Fruit fly (Drosophila melanogaster) whole organism, embryonic: Measurements from ENCODE around the gene Gr63a.

Experiments
- ATbp ChIP-seq: fragments of 200-800 bp; sonication (Bioruptor generic); optimal IDR thresholded peaks from 2 replicates; lab custom pipeline; 2017; ENCODE audit warnings: missing biosample characterization, mild to moderate bottlenecking, missing genetic modification characterization, missing genetic modification reagents
- Atf3 ChIP-seq: fragments of 200-800 bp; sonication (Bioruptor generic); optimal IDR thresholded peaks from 3 replicates; lab custom pipeline; 2016; ENCODE audit warnings: missing biosample characterization, missing genetic modification characterization
- BEAF-32 ChIP-seq: fragments of 200-800 bp; sonication (Bioruptor generic); optimal IDR thresholded peaks from 3 replicates; lab custom pipeline; 2017; ENCODE audit warnings: missing biosample characterization, missing genetic modification characterization, mild to moderate bottlenecking, moderate library complexity, missing genetic modification reagents
- Bdp1 ChIP-seq: fragments of 200-800 bp; sonication (Bioruptor generic); optimal IDR thresholded peaks from 3 replicates; lab custom pipeline; 2016; ENCODE audit warnings: missing biosample characterization, missing genetic modification characterization
- CG10267 ChIP-seq: fragments of 200-800 bp; sonication (Bioruptor generic); optimal IDR thresholded peaks from 2 replicates; lab custom pipeline; 2018; ENCODE audit warnings: missing biosample characterization, mild to moderate bottlenecking, missing genetic modification characterization, moderate library complexity
- CG11247 ChIP-seq: fragments of 200-800 bp; sonication (Bioruptor generic); IDR thresholded peaks from 2 replicates; pipeline ENCODE4 v1.3.6; 2022; ENCODE audit warnings: missing biosample characterization, missing genetic modification characterization
- CG12659 ChIP-seq: fragments of 200-800 bp; sonication (Bioruptor generic); optimal IDR thresholded peaks from 3 replicates; lab custom pipeline; 2017; ENCODE audit warnings: mild to moderate bottlenecking, missing biosample characterization, missing genetic modification reagents, missing genetic modification characterization
- CG17186 ChIP-seq: fragments of 200-800 bp; sonication (Bioruptor generic); optimal IDR thresholded peaks from 3 replicates; lab custom pipeline; 2017; ENCODE audit warnings: missing biosample characterization, missing genetic modification reagents, missing genetic modification characterization
- CG17912 ChIP-seq: fragments of 200-800 bp; sonication (Bioruptor generic); optimal IDR thresholded peaks from 2 replicates; lab custom pipeline; 2018; ENCODE audit warnings: missing biosample characterization, mild to moderate bottlenecking, missing genetic modification characterization
- CG1832 ChIP-seq: fragments of 200-800 bp; sonication (Bioruptor generic); optimal IDR thresholded peaks from 2 replicates; lab custom pipeline; 2017; ENCODE audit warnings: missing biosample characterization, mild to moderate bottlenecking, missing genetic modification characterization, inconsistent platforms
- CG2199 ChIP-seq: fragments of 200-800 bp; sonication (Bioruptor generic); IDR thresholded peaks from 3 replicates; pipeline ENCODE4 v1.3.6; 2022; ENCODE audit warnings: missing biosample characterization, missing genetic modification characterization
- CG2889 ChIP-seq: fragments of 200-800 bp; sonication (Bioruptor generic); IDR thresholded peaks from 3 replicates; pipeline ENCODE4 v1.3.6; 2022; ENCODE audit warnings: missing biosample characterization, missing genetic modification characterization
- CG3163 ChIP-seq: fragments of 200-800 bp; sonication (Bioruptor generic); optimal IDR thresholded peaks from 3 replicates; lab custom pipeline; 2016; ENCODE audit warnings: missing biosample characterization, missing genetic modification characterization
- CG3281 ChIP-seq: fragments of 200-800 bp; sonication (Bioruptor generic); optimal IDR thresholded peaks from 3 replicates; lab custom pipeline; 2017; ENCODE audit warnings: missing biosample characterization, mild to moderate bottlenecking, missing genetic modification characterization
- CG33213 ChIP-seq: fragments of 200-800 bp; sonication (Bioruptor generic); optimal IDR thresholded peaks from 3 replicates; lab custom pipeline; 2016; ENCODE audit warnings: missing biosample characterization, missing genetic modification characterization
- CG4617 ChIP-seq: fragments of 200-800 bp; sonication (Bioruptor generic); optimal IDR thresholded peaks from 3 replicates; lab custom pipeline; 2016; ENCODE audit warnings: missing biosample characterization, missing genetic modification characterization, borderline replicate concordance
- CG6765 ChIP-seq: fragments of 200-800 bp; sonication (Bioruptor generic); optimal IDR thresholded peaks from 3 replicates; lab custom pipeline; 2017; ENCODE audit warnings: missing biosample characterization, mild to moderate bottlenecking, missing genetic modification characterization
- CG6813 ChIP-seq: fragments of 200-800 bp; sonication (Bioruptor generic); optimal IDR thresholded peaks from 2 replicates; lab custom pipeline; 2017; ENCODE audit warnings: missing biosample characterization, missing genetic modification characterization, mild to moderate bottlenecking, moderate library complexity, missing genetic modification reagents
- CG9797 ChIP-seq: fragments of 200-800 bp; sonication (Bioruptor generic); optimal IDR thresholded peaks from 3 replicates; lab custom pipeline; 2018; ENCODE audit warnings: missing biosample characterization, mild to moderate bottlenecking, missing genetic modification characterization
- CHES-1-like ChIP-seq: fragments of 200-800 bp; sonication (Bioruptor generic); optimal IDR thresholded peaks from 2 replicates; lab custom pipeline; 2016; ENCODE audit warnings: missing biosample characterization, missing genetic modification characterization
- CTCF ChIP-seq: fragments of 200-800 bp; sonication (Bioruptor generic); optimal IDR thresholded peaks from 2 replicates; lab custom pipeline; 2017; ENCODE audit warnings: missing biosample characterization, mild to moderate bottlenecking, missing genetic modification characterization, moderate library complexity
- Dbx ChIP-seq: fragments of 200-800 bp; sonication (Bioruptor generic); IDR thresholded peaks from 3 replicates; pipeline ENCODE4 v1.3.6; 2022; ENCODE audit warnings: missing biosample characterization, missing genetic modification characterization
- Dref ChIP-seq: fragments of 200-800 bp; sonication (Bioruptor generic); IDR thresholded peaks from 2 replicates; pipeline ENCODE4 v1.3.6; 2022; ENCODE audit warnings: missing biosample characterization, missing genetic modification characterization
- ERR ChIP-seq: fragments of 200-800 bp; sonication (Bioruptor generic); optimal IDR thresholded peaks from 2 replicates; lab custom pipeline; 2016; ENCODE audit warnings: missing biosample characterization, missing genetic modification characterization
- Ets97D ChIP-seq: fragments of 200-800 bp; sonication (Bioruptor generic); optimal IDR thresholded peaks from 3 replicates; lab custom pipeline; 2016; ENCODE audit warnings: missing biosample characterization, missing genetic modification characterization
- HmgZ ChIP-seq: fragments of 200-800 bp; sonication (Bioruptor generic); optimal IDR thresholded peaks from 2 replicates; lab custom pipeline; 2018; ENCODE audit warnings: missing biosample characterization, mild to moderate bottlenecking, missing genetic modification characterization
- MBD-R2 ChIP-seq: fragments of 200-800 bp; sonication (Bioruptor generic); IDR thresholded peaks from 2 replicates; pipeline ENCODE4 v1.3.6; 2022; ENCODE audit warnings: missing biosample characterization, missing genetic modification characterization
- NC2β ChIP-seq: fragments of 200-800 bp; sonication (Bioruptor generic); optimal IDR thresholded peaks from 2 replicates; lab custom pipeline; 2016; ENCODE audit warnings: missing biosample characterization, missing genetic modification characterization
- Nf-YB ChIP-seq: fragments of 200-800 bp; sonication (Bioruptor generic); optimal IDR thresholded peaks from 3 replicates; lab custom pipeline; 2019; ENCODE audit warnings: missing biosample characterization, mild to moderate bottlenecking, missing genetic modification characterization, moderate library complexity
- Pdp1 ChIP-seq, 2 experiments: fragments of 200-800 bp; sonication (Bioruptor generic); optimal IDR thresholded peaks; 3 replicates each; lab custom pipeline; 2016; ENCODE audit warnings: missing biosample characterization in 2 of 2, missing genetic modification characterization in 2 of 2, mild to moderate bottlenecking in 1 of 2, moderate library complexity in 1 of 2
- Ptx1 ChIP-seq: fragments of 200-800 bp; sonication (Bioruptor generic); IDR thresholded peaks from 2 replicates; pipeline ENCODE4 v1.3.6; 2022; ENCODE audit warnings: missing biosample characterization, missing genetic modification characterization
- Ravus ChIP-seq: fragments of 200-800 bp; sonication (Bioruptor generic); IDR thresholded peaks from 2 replicates; pipeline ENCODE4 v1.3.6; 2022; ENCODE audit warnings: missing biosample characterization, missing genetic modification characterization
- Scr ChIP-seq: fragments of 200-800 bp; sonication (Bioruptor generic); IDR thresholded peaks from 2 replicates; pipeline ENCODE4 v1.3.6; 2022; ENCODE audit warnings: missing biosample characterization, missing genetic modification characterization; ENCODE audit not compliant: partially characterized antibody
- TFAM ChIP-seq: fragments of 200-800 bp; sonication (Bioruptor generic); optimal IDR thresholded peaks from 2 replicates; lab custom pipeline; 2017; ENCODE audit warnings: missing biosample characterization, missing genetic modification characterization, inconsistent platforms
- amos ChIP-seq: fragments of 200-800 bp; sonication (Bioruptor generic); IDR thresholded peaks from 2 replicates; pipeline ENCODE4 v1.3.6; 2022; ENCODE audit warnings: missing biosample characterization, missing genetic modification characterization; ENCODE audit not compliant: partially characterized antibody
- caup ChIP-seq: fragments of 200-800 bp; sonication (Bioruptor generic); optimal IDR thresholded peaks from 3 replicates; lab custom pipeline; 2017; ENCODE audit warnings: missing biosample characterization, mild to moderate bottlenecking, missing genetic modification characterization, moderate library complexity; ENCODE audit not compliant: severe bottlenecking
- cg ChIP-seq: fragments of 200-800 bp; sonication (Bioruptor generic); optimal IDR thresholded peaks from 3 replicates; lab custom pipeline; 2019; ENCODE audit warnings: missing biosample characterization, mild to moderate bottlenecking, missing genetic modification characterization, moderate library complexity
- en ChIP-seq: fragments of 200-800 bp; sonication (Bioruptor generic); optimal IDR thresholded peaks from 2 replicates; lab custom pipeline; 2016; ENCODE audit warnings: missing biosample characterization, missing genetic modification characterization
- gem ChIP-seq: fragments of 200-800 bp; sonication (Bioruptor generic); optimal IDR thresholded peaks from 2 replicates; lab custom pipeline; 2019; ENCODE audit warnings: missing biosample characterization, mild to moderate bottlenecking, missing genetic modification characterization, moderate library complexity
- grau ChIP-seq: fragments of 200-800 bp; optimal IDR thresholded peaks from 3 replicates; lab custom pipeline; 2019; ENCODE audit warnings: missing biosample characterization, mild to moderate bottlenecking, missing genetic modification characterization, moderate library complexity
- gro ChIP-seq: fragments of 200-800 bp; sonication (Bioruptor generic); optimal IDR thresholded peaks from 2 replicates; lab custom pipeline; 2016; ENCODE audit warnings: missing biosample characterization, missing genetic modification characterization
- hb ChIP-seq: fragments of 200-800 bp; sonication (Bioruptor generic); IDR thresholded peaks from 3 replicates; pipeline ENCODE4 v1.3.6; 2022; ENCODE audit warnings: missing biosample characterization, missing genetic modification characterization; ENCODE audit not compliant: partially characterized antibody
- her ChIP-seq: fragments of 200-800 bp; sonication (Bioruptor generic); optimal IDR thresholded peaks from 2 replicates; lab custom pipeline; 2016; ENCODE audit warnings: missing biosample characterization, missing genetic modification characterization
- hkb ChIP-seq, 2 experiments: fragments of 200-800 bp in 1 of 2; fragments of >200 bp in 1 of 2; sonication (Bioruptor generic) in 1 of 2; IDR thresholded peaks in 1 of 2; optimal IDR thresholded peaks in 1 of 2; 2 replicates each; pipeline versions ENCODE4 v1.3.6 to Lab custom; 2017 to 2022; ENCODE audit warnings: missing biosample characterization in 1 of 2, missing genetic modification characterization in 1 of 2
- jigr1 ChIP-seq: fragments of 200-800 bp; sonication (Bioruptor generic); IDR thresholded peaks from 3 replicates; pipeline ENCODE4 v1.3.6; 2022; ENCODE audit warnings: missing biosample characterization, missing genetic modification characterization
- ken ChIP-seq: fragments of 200-800 bp; sonication (Bioruptor generic); IDR thresholded peaks from 3 replicates; pipeline ENCODE4 v1.3.6; 2022; ENCODE audit warnings: missing biosample characterization, missing genetic modification characterization
- mirr ChIP-seq: fragments of 200-800 bp; sonication (Bioruptor generic); optimal IDR thresholded peaks from 3 replicates; lab custom pipeline; 2018; ENCODE audit warnings: missing biosample characterization, mild to moderate bottlenecking, missing genetic modification characterization
- sob ChIP-seq: fragments of 200-800 bp; sonication (Bioruptor generic); IDR thresholded peaks from 2 replicates; pipeline ENCODE4 v1.3.6; 2022; ENCODE audit warnings: missing biosample characterization, missing genetic modification characterization
- tll ChIP-seq, 2 experiments: fragments of 200-800 bp in 1 of 2; fragments of >200 bp in 1 of 2; sonication (Bioruptor generic) in 1 of 2; optimal IDR thresholded peaks; 2 replicates each; lab custom pipeline; 2017 to 2019; ENCODE audit warnings: missing biosample characterization in 2 of 2, missing genetic modification characterization in 2 of 2, mild to moderate bottlenecking in 1 of 2, moderate library complexity in 1 of 2
- zfh1 ChIP-seq: fragments of 200-800 bp; sonication (Bioruptor generic); IDR thresholded peaks from 3 replicates; pipeline ENCODE4 v1.3.6; 2022; ENCODE audit warnings: missing biosample characterization, missing genetic modification characterization

Gene Gr63a

DNA sequence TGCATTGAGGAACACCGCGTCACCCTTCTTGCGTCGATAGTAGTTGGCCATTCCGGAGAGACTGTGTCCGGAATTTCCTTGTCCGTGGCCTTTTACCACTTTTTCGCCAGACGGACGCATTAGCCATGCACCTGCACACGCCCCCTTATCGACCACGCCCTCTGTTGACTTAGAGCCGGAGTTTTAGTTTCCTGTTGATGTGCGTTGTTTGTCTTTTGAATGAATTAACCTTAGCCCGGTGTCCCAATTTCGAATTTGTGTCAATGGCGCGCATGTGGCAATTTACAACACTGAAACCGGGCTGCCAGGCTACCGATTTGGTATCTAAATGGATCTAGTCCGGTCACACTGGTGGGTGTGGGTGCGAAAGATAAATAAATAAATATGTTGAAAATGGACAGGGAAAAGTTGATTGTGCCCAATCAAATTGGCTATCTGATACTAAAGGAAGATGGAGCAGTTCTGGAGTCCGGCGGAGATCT, at the start of gene Gr63a, which contains the start of gene Lamtor4 (continued):
- TF ChIP-seq CG6813 (GFP tag; lab: Kevin White, UChicago) (no peak), HmgZ (peak; percentile 64), Ets97D (peak; percentile 73), MBD-R2 (GFP tag; lab: Robert Waterston, UW) (peak; percentile 81), CG2199 (GFP tag; lab: Robert Waterston, UW) (peak; percentile 98), CG17186 (GFP tag; lab: Kevin White, UChicago) (peak; percentile 43), Atf3 (GFP tag; lab: Kevin White, UChicago) (no peak), amos (GFP tag; lab: Robert Waterston, UW) (no peak), CG2889 (GFP tag; lab: Robert Waterston, UW) (no peak), sob (peak; percentile 24; the same call in 1 of the 2 replicates), CG33213 (GFP tag; lab: Kevin White, UChicago) (peak; percentile 61), CG10267 (tag; lab: Kevin White, UChicago) (peak; percentile 96), BEAF-32 (peak; percentile 41), Pdp1 (GFP tag; optimal IDR thresholded peaks at IDR 0.05; lab: Kevin White, UChicago) (peak in 1 of 2 experiments; percentile 22), mirr (peak; percentile 6), CG4617 (peak; percentile 84), Dbx (GFP tag; lab: Robert Waterston, UW) (0 out of 3 replicates have a peak, but pooled peaks have one; percentile 15), Scr (no peak), CG3281 (peak; percentile 10), jigr1 (GFP tag; lab: Robert Waterston, UW) (no peak), gro (GFP tag; lab: Kevin White, UChicago) (peak; percentile 27), tll (GFP tag; optimal IDR thresholded peaks at IDR 0.05; lab: Kevin White, UChicago) (no peak), CG3163 (GFP tag; lab: Kevin White, UChicago) (no peak), gem (no peak), ken (GFP tag; lab: Robert Waterston, UW) (no peak), zfh1 (GFP tag; lab: Robert Waterston, UW) (0 out of 3 replicates have a peak, but pooled peaks have one; percentile 20), hb (GFP tag; lab: Robert Waterston, UW) (no peak), cg (GFP tag; lab: Kevin White, UChicago) (no peak), Bdp1 (GFP tag; lab: Kevin White, UChicago) (peak; percentile 25), grau (tag; lab: Kevin White, UChicago) (peak; percentile 16), Nf-YB (GFP tag; lab: Kevin White, UChicago) (peak; percentile 1), hkb (optimal IDR thresholded peaks at IDR 0.05; lab: Kevin White, UChicago) (no peak), hkb (GFP tag; IDR thresholded peaks at IDR 0.05; lab: Robert Waterston, UW) (0 out of 2 replicates have a peak, but pooled peaks have one; percentile 7), ATbp (GFP tag; lab: Kevin White, UChicago) (no peak), Dref (GFP tag; lab: Robert Waterston, UW) (no peak), her (GFP tag; lab: Kevin White, UChicago) (peak; percentile 41), CG9797 (peak; percentile 91), ERR (GFP tag; lab: Kevin White, UChicago) (peak; percentile 6), caup (GFP tag; lab: Kevin White, UChicago) (no peak), Ptx1 (GFP tag; lab: Robert Waterston, UW) (no peak), CG6765 (no peak), CTCF (GFP tag; lab: Kevin White, UChicago) (no peak), en (GFP tag; lab: Kevin White, UChicago) (no peak), CG1832 (no peak), CHES-1-like (GFP tag; lab: Kevin White, UChicago) (peak; percentile 37), TFAM (GFP tag; lab: Kevin White, UChicago) (no peak), CG11247 (peak; percentile 13; the same call in 1 of the 2 replicates), NC2β (GFP tag; lab: Kevin White, UChicago) (peak; percentile 37), CG12659 (GFP tag; lab: Kevin White, UChicago) (peak; percentile 36), CG17912 (peak; percentile 51), Ravus (GFP tag; lab: Robert Waterston, UW) (no peak)
